Fruit fly (Drosophila melanogaster) Kc167 (cell line): Measurements from ENCODE around the gene CG7227.

Experiments
- Myc ChIP-seq: fragments of >200 bp; optimal IDR thresholded peaks from 2 replicates; lab custom pipeline; 2017; ENCODE audit warnings: missing external identifiers
- h ChIP-seq: fragments of >200 bp; optimal IDR thresholded peaks from 3 replicates; lab custom pipeline; 2018; ENCODE audit warnings: missing external identifiers
- insv ChIP-seq: fragments of >200 bp; optimal IDR thresholded peaks from 3 replicates; lab custom pipeline; 2018; ENCODE audit warnings: missing external identifiers
- psq ChIP-seq: fragments of >200 bp; optimal IDR thresholded peaks from 2 replicates; lab custom pipeline; 2017; ENCODE audit warnings: missing external identifiers
- ttk ChIP-seq: sonication (Bioruptor generic); optimal IDR thresholded peaks from 2 replicates; lab custom pipeline; 2017; ENCODE audit warnings: missing external identifiers

dm6 chr2L:8012551-8012950, 14.6 kb upstream of the CG7227 start:
- TF ChIP-seq ttk (lab: Kevin White, UChicago) (no peak), psq (lab: Kevin White, UChicago) (no peak), insv (lab: Kevin White, UChicago) (no peak), Myc (lab: Kevin White, UChicago) (no peak), h (no peak)
